Fruit fly (Drosophila melanogaster): Measurements from ENCODE around the gene CG14664.

DNA sequence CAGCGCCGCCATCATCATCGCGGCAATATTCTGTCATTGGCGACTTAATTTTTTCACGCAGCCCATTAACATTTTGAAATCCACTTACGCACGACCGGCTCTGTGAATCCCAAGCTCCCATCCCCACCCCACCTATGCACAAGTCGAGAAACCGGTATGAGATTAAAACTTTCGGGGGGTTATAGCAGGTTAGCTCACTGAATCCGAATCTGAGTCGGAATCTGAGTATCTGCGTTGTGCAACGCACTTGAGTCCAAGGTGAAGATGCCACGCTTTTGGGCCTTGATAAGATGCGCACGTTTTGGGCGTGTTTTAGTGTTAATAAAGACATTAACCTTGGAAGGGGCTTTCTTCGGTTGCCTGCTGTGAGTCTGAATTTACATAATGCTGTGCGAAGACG is 23.0 kb downstream of the CG14664 start:
- no peak for TF ChIP-seq cic (GFP tag; optimal IDR thresholded peaks at IDR 0.05)
- TF ChIP-seq bab1 (GFP tag; optimal IDR thresholded peaks at IDR 0.05): no peak
- no peak for TF ChIP-seq Clk (GFP tag; optimal IDR thresholded peaks at IDR 0.05)
- no peak for TF ChIP-seq cnc (optimal IDR thresholded peaks at IDR 0.05)
- TF ChIP-seq pad (GFP tag; optimal IDR thresholded peaks at IDR 0.05): no peak
- no peak for TF ChIP-seq Hr96 (GFP tag; optimal IDR thresholded peaks at IDR 0.05)

All from whole organism, adult.